Worm (Caenorhabditis elegans) whole organism, late embryonic: Measurements from ENCODE around the gene Y39H10B.2.

Source experiments
- F13H6.1 ChIP-seq: sonication (generic microtip); optimal IDR thresholded peaks from 2 replicates; lab custom pipeline; 2016; ENCODE audit warnings: missing genetic modification characterization, missing compliant biosample characterization
- K09A11.1 ChIP-seq: sonication (generic microtip); optimal IDR thresholded peaks from 2 replicates; lab custom pipeline; 2017; ENCODE audit warnings: antibody characterized with exemption, mild to moderate bottlenecking, missing genetic modification characterization, missing compliant biosample characterization; ENCODE audit not compliant: insufficient read depth
- Y22D7AL.16 ChIP-seq: sonication (generic microtip); optimal IDR thresholded peaks from 2 replicates; lab custom pipeline; 2016; ENCODE audit warnings: missing genetic modification characterization, missing compliant biosample characterization
- ama-1 ChIP-seq: fragments of 150-350 bp; optimal IDR thresholded peaks from 2 replicates; lab custom pipeline; 2014
- ceh-6 ChIP-seq: fragments of 200-800 bp; sonication (Bioruptor generic); optimal IDR thresholded peaks from 2 replicates; lab custom pipeline; 2018; ENCODE audit warnings: mild to moderate bottlenecking, missing genetic modification characterization, missing compliant biosample characterization
- fax-1 ChIP-seq: sonication (generic microtip); optimal IDR thresholded peaks from 2 replicates; lab custom pipeline; 2016; ENCODE audit warnings: missing genotype, missing genetic modification characterization, missing compliant biosample characterization
- madf-2 ChIP-seq: sonication (generic microtip); optimal IDR thresholded peaks from 2 replicates; lab custom pipeline; 2017; ENCODE audit warnings: missing genetic modification characterization, missing compliant biosample characterization
- nfya-1 ChIP-seq: sonication (generic microtip); optimal IDR thresholded peaks from 2 replicates; lab custom pipeline; 2017; ENCODE audit warnings: missing genetic modification characterization, mild to moderate bottlenecking, missing compliant biosample characterization, antibody characterized with exemption, moderate library complexity
- nhr-11 ChIP-seq: fragments of 150-350 bp; optimal IDR thresholded peaks from 2 replicates; lab custom pipeline; 2014; ENCODE audit warnings: missing biosample characterization, missing genetic modification characterization
- pqm-1 ChIP-seq: sonication (generic microtip); optimal IDR thresholded peaks from 2 replicates; lab custom pipeline; 2016; ENCODE audit warnings: missing genetic modification characterization, missing compliant biosample characterization

- TF ChIP-seq Y22D7AL.16 = no peak
- no peak for TF ChIP-seq madf-2 (tag; lab: Kevin White, UChicago)
- TF ChIP-seq fax-1 (tag; lab: Kevin White, UChicago) = no peak
- no peak for TF ChIP-seq K09A11.1 (tag; lab: Kevin White, UChicago)
- TF ChIP-seq ama-1 (lab: Kevin White, UChicago) = no peak
- no peak for TF ChIP-seq nhr-11 (tag; lab: Kevin White, UChicago)
- TF ChIP-seq nfya-1 = no peak
- no peak for TF ChIP-seq ceh-6
- no peak for TF ChIP-seq pqm-1 (tag; lab: Kevin White, UChicago)
- TF ChIP-seq F13H6.1 (tag; lab: Kevin White, UChicago) = no peak
These were observed 35.5 kb upstream of the Y39H10B.2 start, which contains the start of gene F59B1.2 for ce11 chrV:3633041-3633440.
